Worm (Caenorhabditis elegans) whole organism, young adult: ENCODE measurements around the gene T15B7.1.

Experiments
- D2030.7 ChIP-seq: fragments of 200-800 bp; sonication (Bioruptor generic); IDR thresholded peaks from 2 replicates; pipeline ENCODE4 v1.3.6; 2022; ENCODE audit warnings: missing genetic modification reagents, missing genetic modification characterization, missing compliant biosample characterization
- ZK185.1 ChIP-seq: sonication (generic microtip); optimal IDR thresholded peaks from 2 replicates; lab custom pipeline; 2016; ENCODE audit warnings: mild to moderate bottlenecking, missing genetic modification characterization, missing compliant biosample characterization; ENCODE audit not compliant: poor library complexity, severe bottlenecking
- hlh-26 ChIP-seq: fragments of 200-800 bp; sonication (Bioruptor generic); conservative IDR thresholded peaks from 2 replicates; pipeline ENCODE4 v1.3.6; 2022; ENCODE audit warnings: missing genetic modification reagents, missing genetic modification characterization, missing compliant biosample characterization
- repo-1 ChIP-seq: sonication (generic microtip); optimal IDR thresholded peaks from 2 replicates; lab custom pipeline; 2017; ENCODE audit warnings: mild to moderate bottlenecking, missing genetic modification characterization, missing compliant biosample characterization
- unc-62 ChIP-seq: fragments of 150-350 bp; optimal IDR thresholded peaks from 2 replicates; lab custom pipeline; 2014; ENCODE audit warnings: missing biosample characterization, missing genetic modification reagents, missing genetic modification characterization
- xnd-1 ChIP-seq: sonication (generic microtip); optimal IDR thresholded peaks from 2 replicates; lab custom pipeline; 2016; ENCODE audit warnings: missing genotype, missing genetic modification reagents, missing genetic modification characterization, missing compliant biosample characterization

ce11 chrV:6829404-6829803 is 13.1 kb upstream of the T15B7.1 start, which contains the start of gene col-141:
- no peak for TF ChIP-seq ZK185.1 (tag; lab: Kevin White, UChicago)
- no peak for TF ChIP-seq repo-1
- TF ChIP-seq unc-62 (GFP tag; lab: Kevin White, UChicago), result no peak
- no peak for TF ChIP-seq hlh-26 (GFP tag; lab: Robert Waterston, UW)
- no peak for TF ChIP-seq xnd-1
- no peak for TF ChIP-seq D2030.7 (GFP tag; lab: Robert Waterston, UW)
